Fruit fly (Drosophila melanogaster) whole organism, embryonic: ENCODE data around the gene Ntf-2r.
A peak's percentile ranks its signal among the peaks of the same experiment; 100 is the strongest.

Source experiments
- ATbp ChIP-seq: fragments of 200-800 bp; sonication (Bioruptor generic); optimal IDR thresholded peaks from 2 replicates; lab custom pipeline; 2017; ENCODE audit warnings: missing biosample characterization, mild to moderate bottlenecking, missing genetic modification characterization, missing genetic modification reagents
- CG10321 ChIP-seq: fragments of 200-800 bp; sonication (Bioruptor generic); IDR thresholded peaks from 2 replicates; pipeline ENCODE4 v1.3.6; 2022; ENCODE audit warnings: missing biosample characterization, missing genetic modification characterization
- CG10431 ChIP-seq: fragments of 200-800 bp; sonication (Bioruptor generic); optimal IDR thresholded peaks from 3 replicates; lab custom pipeline; 2018; ENCODE audit warnings: missing biosample characterization, mild to moderate bottlenecking, missing genetic modification characterization
- CG10565 ChIP-seq: fragments of 200-800 bp; sonication (Bioruptor generic); optimal IDR thresholded peaks from 3 replicates; lab custom pipeline; 2016; ENCODE audit warnings: missing biosample characterization, mild to moderate bottlenecking, missing genetic modification characterization
- CG10979 ChIP-seq: fragments of 200-800 bp; sonication (Bioruptor generic); optimal IDR thresholded peaks from 2 replicates; lab custom pipeline; 2018; ENCODE audit warnings: missing biosample characterization, mild to moderate bottlenecking, missing genetic modification characterization, moderate library complexity
- CG12744 ChIP-seq: fragments of 200-800 bp; sonication (Bioruptor generic); optimal IDR thresholded peaks from 2 replicates; lab custom pipeline; 2016; ENCODE audit warnings: missing biosample characterization, missing genetic modification characterization
- CG12942 ChIP-seq: fragments of 200-800 bp; sonication (Bioruptor generic); optimal IDR thresholded peaks from 3 replicates; lab custom pipeline; 2016; ENCODE audit warnings: missing biosample characterization, missing genetic modification characterization
- CG13123 ChIP-seq: fragments of 200-800 bp; sonication (Bioruptor generic); optimal IDR thresholded peaks from 2 replicates; lab custom pipeline; 2016; ENCODE audit warnings: missing biosample characterization, missing genetic modification characterization
- CG15479 ChIP-seq: fragments of 200-800 bp; sonication (Bioruptor generic); optimal IDR thresholded peaks from 3 replicates; lab custom pipeline; 2019; ENCODE audit warnings: missing biosample characterization, mild to moderate bottlenecking, missing genetic modification characterization, moderate library complexity
- CG17361 ChIP-seq: fragments of 200-800 bp; sonication (Bioruptor generic); IDR thresholded peaks from 3 replicates; pipeline ENCODE4 v1.3.6; 2022; ENCODE audit warnings: missing biosample characterization, missing genetic modification characterization
- CG17568 ChIP-seq: fragments of 200-800 bp; sonication (Bioruptor generic); optimal IDR thresholded peaks from 2 replicates; lab custom pipeline; 2018; ENCODE audit warnings: missing biosample characterization, mild to moderate bottlenecking, missing genetic modification characterization, moderate library complexity
- CG1792 ChIP-seq: fragments of 200-800 bp; sonication (Bioruptor generic); optimal IDR thresholded peaks from 2 replicates; lab custom pipeline; 2016; ENCODE audit warnings: missing biosample characterization, missing genetic modification characterization
- CG18764 ChIP-seq: fragments of 200-800 bp; sonication (Bioruptor generic); optimal IDR thresholded peaks from 3 replicates; lab custom pipeline; 2016; ENCODE audit warnings: missing biosample characterization, missing genetic modification characterization
- CG4424 ChIP-seq: fragments of 200-800 bp; sonication (Bioruptor generic); optimal IDR thresholded peaks from 3 replicates; lab custom pipeline; 2016; ENCODE audit warnings: missing biosample characterization, missing genetic modification characterization
- CG4730 ChIP-seq: fragments of 200-800 bp; sonication (Bioruptor generic); IDR thresholded peaks from 2 replicates; pipeline ENCODE4 v1.3.6; 2022; ENCODE audit warnings: missing biosample characterization, missing genetic modification characterization
- CG6813 ChIP-seq: fragments of 200-800 bp; sonication (Bioruptor generic); optimal IDR thresholded peaks from 2 replicates; lab custom pipeline; 2017; ENCODE audit warnings: missing biosample characterization, missing genetic modification characterization, mild to moderate bottlenecking, moderate library complexity, missing genetic modification reagents
- CG8290 ChIP-seq, 3 experiments: fragments of 200-800 bp; sonication (Bioruptor generic); optimal IDR thresholded peaks; 2 replicates each; lab custom pipeline; 2016 to 2019; ENCODE audit warnings: missing biosample characterization in 3 of 3, missing genetic modification characterization in 3 of 3, mild to moderate bottlenecking in 2 of 3, moderate library complexity in 1 of 3
- CG9215 ChIP-seq: fragments of 200-800 bp; sonication (Bioruptor generic); IDR thresholded peaks from 2 replicates; pipeline ENCODE4 v1.3.6; 2022; ENCODE audit warnings: missing biosample characterization, missing genetic modification characterization
- CG9437 ChIP-seq: fragments of 200-800 bp; sonication (Bioruptor generic); optimal IDR thresholded peaks from 2 replicates; lab custom pipeline; 2018; ENCODE audit warnings: missing biosample characterization, mild to moderate bottlenecking, missing genetic modification characterization
- CHES-1-like ChIP-seq: fragments of 200-800 bp; sonication (Bioruptor generic); optimal IDR thresholded peaks from 2 replicates; lab custom pipeline; 2016; ENCODE audit warnings: missing biosample characterization, missing genetic modification characterization
- Dek ChIP-seq: fragments of 200-800 bp; sonication (Bioruptor generic); optimal IDR thresholded peaks from 3 replicates; lab custom pipeline; 2019; ENCODE audit warnings: missing biosample characterization, mild to moderate bottlenecking, missing genetic modification characterization, moderate library complexity
- Dip2 ChIP-seq: fragments of 200-800 bp; sonication (Bioruptor generic); IDR thresholded peaks from 2 replicates; pipeline ENCODE4 v1.3.6; 2022; ENCODE audit warnings: missing biosample characterization, missing genetic modification characterization
- Gug ChIP-seq: fragments of 200-800 bp; sonication (Bioruptor generic); IDR thresholded peaks from 4 replicates; pipeline ENCODE4 v1.3.6; 2022; ENCODE audit warnings: missing biosample characterization, missing genetic modification characterization
- HmgZ ChIP-seq: fragments of 200-800 bp; sonication (Bioruptor generic); optimal IDR thresholded peaks from 2 replicates; lab custom pipeline; 2018; ENCODE audit warnings: missing biosample characterization, mild to moderate bottlenecking, missing genetic modification characterization
- Hr78 ChIP-seq, 2 experiments: fragments of 200-800 bp in 1 of 2; fragments of >200 bp in 1 of 2; sonication (Bioruptor generic) in 1 of 2; optimal IDR thresholded peaks; 2 replicates each; lab custom pipeline; 2017 to 2019; ENCODE audit warnings: missing biosample characterization in 2 of 2, missing genetic modification characterization in 2 of 2, mild to moderate bottlenecking in 1 of 2, moderate library complexity in 1 of 2
- Hsf ChIP-seq: fragments of 200-800 bp; sonication (Bioruptor generic); optimal IDR thresholded peaks from 3 replicates; lab custom pipeline; 2016; ENCODE audit warnings: missing biosample characterization, missing genetic modification characterization
- Oli ChIP-seq: fragments of 200-800 bp; sonication (Bioruptor generic); optimal IDR thresholded peaks from 2 replicates; lab custom pipeline; 2018; ENCODE audit warnings: missing biosample characterization, mild to moderate bottlenecking, missing genetic modification characterization, moderate library complexity
- Pdp1 ChIP-seq, 2 experiments: fragments of 200-800 bp; sonication (Bioruptor generic); optimal IDR thresholded peaks; 3 replicates each; lab custom pipeline; 2016; ENCODE audit warnings: missing biosample characterization in 2 of 2, missing genetic modification characterization in 2 of 2, mild to moderate bottlenecking in 1 of 2, moderate library complexity in 1 of 2
- Scr ChIP-seq: fragments of 200-800 bp; sonication (Bioruptor generic); IDR thresholded peaks from 2 replicates; pipeline ENCODE4 v1.3.6; 2022; ENCODE audit warnings: missing biosample characterization, missing genetic modification characterization; ENCODE audit not compliant: partially characterized antibody
- ab ChIP-seq: fragments of 200-800 bp; sonication (Bioruptor generic); optimal IDR thresholded peaks from 2 replicates; lab custom pipeline; 2016; ENCODE audit warnings: missing biosample characterization, missing genetic modification characterization
- ase ChIP-seq: fragments of 200-800 bp; sonication (Bioruptor generic); IDR thresholded peaks from 3 replicates; pipeline ENCODE4 v1.3.6; 2022; ENCODE audit warnings: missing biosample characterization, missing genetic modification characterization
- bigmax ChIP-seq: fragments of 200-800 bp; sonication (Bioruptor generic); optimal IDR thresholded peaks from 2 replicates; lab custom pipeline; 2018; ENCODE audit warnings: missing biosample characterization, mild to moderate bottlenecking, missing genetic modification characterization
- bsh ChIP-seq, 2 experiments: fragments of 200-800 bp; sonication (Bioruptor generic); optimal IDR thresholded peaks; 2 replicates each; lab custom pipeline; 2017 to 2018; ENCODE audit warnings: mild to moderate bottlenecking in 2 of 2, missing biosample characterization in 2 of 2, missing genetic modification characterization in 2 of 2, moderate library complexity in 1 of 2
- cad ChIP-seq: fragments of >200 bp; optimal IDR thresholded peaks from 2 replicates; lab custom pipeline; 2017; ENCODE audit warnings: missing biosample characterization, missing genetic modification characterization
- dmrt11E ChIP-seq: fragments of 200-800 bp; sonication (Bioruptor generic); optimal IDR thresholded peaks from 3 replicates; lab custom pipeline; 2018; ENCODE audit warnings: missing biosample characterization, mild to moderate bottlenecking, missing genetic modification characterization, moderate library complexity
- ems ChIP-seq: fragments of 200-800 bp; sonication (Bioruptor generic); optimal IDR thresholded peaks from 3 replicates; lab custom pipeline; 2016; ENCODE audit warnings: missing biosample characterization, missing genetic modification characterization
- fd3F ChIP-seq: fragments of 200-800 bp; sonication (Bioruptor generic); optimal IDR thresholded peaks from 2 replicates; lab custom pipeline; 2018; ENCODE audit warnings: missing biosample characterization, mild to moderate bottlenecking, missing genetic modification characterization, moderate library complexity
- grn ChIP-seq: fragments of 200-800 bp; sonication (Bioruptor generic); optimal IDR thresholded peaks from 3 replicates; lab custom pipeline; 2017; ENCODE audit warnings: missing biosample characterization, missing genetic modification characterization
- hbn ChIP-seq: fragments of 200-800 bp; sonication (Bioruptor generic); IDR thresholded peaks from 2 replicates; pipeline ENCODE4 v1.3.6; 2022; ENCODE audit warnings: missing biosample characterization, missing genetic modification characterization; ENCODE audit not compliant: partially characterized antibody
- nmo ChIP-seq: fragments of 200-800 bp; sonication (Bioruptor generic); optimal IDR thresholded peaks from 2 replicates; lab custom pipeline; 2018; ENCODE audit warnings: missing biosample characterization, mild to moderate bottlenecking, missing genetic modification characterization, moderate library complexity
- onecut ChIP-seq: fragments of 200-800 bp; sonication (Bioruptor generic); IDR thresholded peaks from 2 replicates; pipeline ENCODE4 v1.3.6; 2022; ENCODE audit warnings: missing biosample characterization, missing genetic modification characterization
- pb ChIP-seq: fragments of 200-800 bp; sonication (Bioruptor generic); optimal IDR thresholded peaks from 3 replicates; lab custom pipeline; 2016; ENCODE audit warnings: missing biosample characterization, missing genetic modification characterization
- pum ChIP-seq: fragments of 200-800 bp; sonication (Bioruptor generic); optimal IDR thresholded peaks from 2 replicates; lab custom pipeline; 2016; ENCODE audit warnings: missing biosample characterization, missing genetic modification characterization
- sisA ChIP-seq: fragments of 200-800 bp; sonication (Bioruptor generic); IDR thresholded peaks from 2 replicates; pipeline ENCODE4 v1.3.6; 2022; ENCODE audit warnings: missing biosample characterization, missing genetic modification characterization
- sqz ChIP-seq: fragments of 200-800 bp; sonication (Bioruptor generic); optimal IDR thresholded peaks from 3 replicates; lab custom pipeline; 2018; ENCODE audit warnings: missing biosample characterization, mild to moderate bottlenecking, missing genetic modification characterization
- ssp ChIP-seq: fragments of 200-800 bp; sonication (Bioruptor generic); IDR thresholded peaks from 2 replicates; pipeline ENCODE4 v1.3.6; 2022; ENCODE audit warnings: missing biosample characterization, missing genetic modification characterization
- tll ChIP-seq, 2 experiments: fragments of 200-800 bp in 1 of 2; fragments of >200 bp in 1 of 2; sonication (Bioruptor generic) in 1 of 2; optimal IDR thresholded peaks; 2 replicates each; lab custom pipeline; 2017 to 2019; ENCODE audit warnings: missing biosample characterization in 2 of 2, missing genetic modification characterization in 2 of 2, mild to moderate bottlenecking in 1 of 2, moderate library complexity in 1 of 2
- wdn ChIP-seq: fragments of 200-800 bp; sonication (Bioruptor generic); IDR thresholded peaks from 2 replicates; pipeline ENCODE4 v1.3.6; 2022; ENCODE audit warnings: missing biosample characterization, missing genetic modification characterization
- wek ChIP-seq: fragments of 200-800 bp; sonication (Bioruptor generic); optimal IDR thresholded peaks from 3 replicates; lab custom pipeline; 2018; ENCODE audit warnings: missing biosample characterization, mild to moderate bottlenecking, missing genetic modification characterization, moderate library complexity

Gene Ntf-2r

dm6 chr2L:18482170-18482569 is 27.7 kb downstream of the Ntf-2r start (continued):
- no peak for TF ChIP-seq ATbp (GFP tag; lab: Kevin White, UChicago)
- no peak for TF ChIP-seq ase (GFP tag; lab: Robert Waterston, UW)
- no peak for TF ChIP-seq CG18764 (GFP tag; lab: Kevin White, UChicago)
- TF ChIP-seq Oli (tag; lab: Kevin White, UChicago): no peak
- no peak for TF ChIP-seq HmgZ (tag; lab: Kevin White, UChicago)
- peak; percentile 41 to 48 for TF ChIP-seq bsh (GFP tag; optimal IDR thresholded peaks at IDR 0.05; lab: Kevin White, UChicago)
- TF ChIP-seq onecut (GFP tag; lab: Robert Waterston, UW): no peak
- TF ChIP-seq bigmax (GFP tag; lab: Kevin White, UChicago): no peak
- no peak for TF ChIP-seq Dip2
- TF ChIP-seq CG17361 (GFP tag; lab: Robert Waterston, UW): peak; percentile 54; the same call in 2 of the 3 replicates
- TF ChIP-seq Scr (GFP tag; lab: Robert Waterston, UW): no peak
- no peak for TF ChIP-seq CG6813 (GFP tag; lab: Kevin White, UChicago)
- TF ChIP-seq CG10979 (tag; lab: Kevin White, UChicago): peak; percentile 53
- no peak for TF ChIP-seq CG10565 (GFP tag; lab: Kevin White, UChicago)
- TF ChIP-seq dmrt11E (tag; lab: Kevin White, UChicago): peak; percentile 19
- TF ChIP-seq wdn (GFP tag; lab: Robert Waterston, UW): no peak
- no peak for TF ChIP-seq CG8290 (GFP tag; optimal IDR thresholded peaks at IDR 0.05; lab: Kevin White, UChicago)
- TF ChIP-seq CG8290 (tag; optimal IDR thresholded peaks at IDR 0.05; lab: Kevin White, UChicago): no peak
- no peak for TF ChIP-seq CG4730 (GFP tag; lab: Robert Waterston, UW)
- no peak for TF ChIP-seq grn (GFP tag; lab: Kevin White, UChicago)

DNA sequence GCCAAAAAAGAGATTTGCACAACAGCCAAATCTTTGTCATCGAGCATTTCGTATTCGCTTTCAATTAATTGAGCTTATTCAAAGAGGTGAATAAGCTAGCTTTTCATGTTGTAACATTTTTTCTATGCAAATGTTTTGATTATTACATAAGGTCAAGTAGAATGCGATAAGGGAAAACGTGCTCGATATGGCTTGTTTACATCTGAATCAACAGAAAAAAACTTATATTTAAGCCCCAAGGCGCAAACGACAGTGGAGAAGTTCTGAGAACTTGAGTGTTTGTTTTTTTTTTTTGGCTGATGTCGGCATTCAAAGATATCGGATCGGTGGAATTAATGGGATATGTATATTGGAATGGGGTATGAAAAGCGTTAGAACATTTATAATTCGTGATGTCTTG is 28.5 kb downstream of the Ntf-2r start:
- TF ChIP-seq CG13123 (GFP tag; lab: Kevin White, UChicago): no peak
- TF ChIP-seq CG15479 (GFP tag; lab: Kevin White, UChicago): no peak
- TF ChIP-seq tll (GFP tag; optimal IDR thresholded peaks at IDR 0.05; lab: Kevin White, UChicago): no peak
- TF ChIP-seq CG9215 (GFP tag; lab: Robert Waterston, UW): no peak
- TF ChIP-seq ATbp (GFP tag; lab: Kevin White, UChicago): no peak
- no peak for TF ChIP-seq Dek (tag; lab: Kevin White, UChicago)
- TF ChIP-seq CG12942: no peak
- no peak for TF ChIP-seq Hr78 (GFP tag; optimal IDR thresholded peaks at IDR 0.05; lab: Kevin White, UChicago)
- no peak for TF ChIP-seq pum
- TF ChIP-seq CG4424: no peak
- TF ChIP-seq cad (GFP tag; lab: Kevin White, UChicago): no peak
- TF ChIP-seq Gug (GFP tag; lab: Robert Waterston, UW): no peak
- TF ChIP-seq CG10321 (GFP tag; lab: Robert Waterston, UW): no peak
- TF ChIP-seq wek (GFP tag; lab: Kevin White, UChicago): no peak
- TF ChIP-seq CG12744: no peak
- no peak for TF ChIP-seq CG1792 (GFP tag; lab: Kevin White, UChicago)
- no peak for TF ChIP-seq ems
- TF ChIP-seq sqz: peak; percentile 41
- TF ChIP-seq hbn (GFP tag; lab: Robert Waterston, UW): no peak
- TF ChIP-seq fd3F: no peak
- TF ChIP-seq CG18764 (GFP tag; lab: Kevin White, UChicago): no peak
- no peak for TF ChIP-seq CG9437 (GFP tag; lab: Kevin White, UChicago)
- no peak for TF ChIP-seq ssp (GFP tag; lab: Robert Waterston, UW)
- TF ChIP-seq pb (GFP tag; lab: Kevin White, UChicago): no peak
- no peak for TF ChIP-seq CG10431 (GFP tag; lab: Kevin White, UChicago)
- TF ChIP-seq sisA (GFP tag; lab: Robert Waterston, UW): no peak
- no peak for TF ChIP-seq CHES-1-like (GFP tag; lab: Kevin White, UChicago)
- TF ChIP-seq Hsf (GFP tag; lab: Kevin White, UChicago): no peak
- no peak for TF ChIP-seq CG17568 (GFP tag; lab: Kevin White, UChicago)
- peak in 1 of 2 experiments; percentile 88 for TF ChIP-seq Pdp1 (GFP tag; optimal IDR thresholded peaks at IDR 0.05; lab: Kevin White, UChicago)
- no peak for TF ChIP-seq nmo (GFP tag; lab: Kevin White, UChicago)
- no peak for TF ChIP-seq ab (GFP tag; lab: Kevin White, UChicago)
